Worm (Caenorhabditis elegans) whole organism, L3 larva: Measurements from ENCODE around the gene srr-9.
"Not testable (repeated sequence)": the region's sequence is repeated elsewhere in the genome, so short reads cannot be mapped to it uniquely, and the experiment has no call there.

ENCODE experiments used
- ZK546.5 ChIP-seq: sonication (generic microtip); optimal IDR thresholded peaks from 2 replicates; lab custom pipeline; 2017; ENCODE audit warnings: missing biosample characterization, missing genetic modification characterization
- ama-1 ChIP-seq: fragments of 150-350 bp; optimal IDR thresholded peaks from 2 replicates; lab custom pipeline; 2018
- ceh-82 ChIP-seq: fragments of 150-350 bp; optimal IDR thresholded peaks from 2 replicates; lab custom pipeline; 2014; ENCODE audit warnings: missing biosample characterization, missing genetic modification characterization
- ceh-9 ChIP-seq: sonication (generic microtip); optimal IDR thresholded peaks from 2 replicates; lab custom pipeline; 2018; ENCODE audit warnings: missing biosample characterization, missing genetic modification characterization
- daf-12 ChIP-seq: fragments of 150-350 bp; optimal IDR thresholded peaks from 2 replicates; lab custom pipeline; 2014; ENCODE audit warnings: missing biosample characterization, missing genetic modification reagents, missing genetic modification characterization
- egl-27 ChIP-seq: sonication (generic microtip); optimal IDR thresholded peaks from 4 replicates; lab custom pipeline; 2017; ENCODE audit warnings: missing biosample characterization, missing genetic modification reagents, missing genetic modification characterization
- elt-1 ChIP-seq: fragments of 150-350 bp; optimal IDR thresholded peaks from 2 replicates; lab custom pipeline; 2014; ENCODE audit warnings: missing biosample characterization, missing genetic modification characterization
- elt-2 ChIP-seq: sonication (generic microtip); optimal IDR thresholded peaks from 2 replicates; lab custom pipeline; 2016; ENCODE audit warnings: missing genetic modification reagents, mild to moderate bottlenecking, missing genetic modification characterization, missing compliant biosample characterization
- elt-3 ChIP-seq, 3 experiments: fragments of 150-350 bp in 1 of 3; sonication (generic microtip) in 2 of 3; optimal IDR thresholded peaks; 2 replicates in 2 of 3; 4 replicates in 1 of 3; lab custom pipeline; 2014 to 2017; ENCODE audit warnings: missing biosample characterization in 3 of 3, missing genetic modification characterization in 3 of 3
- eor-1 ChIP-seq, 2 experiments: fragments of 150-350 bp; optimal IDR thresholded peaks; 2 replicates each; lab custom pipeline; 2014 to 2018; ENCODE audit warnings: missing biosample characterization in 2 of 2, missing genetic modification characterization in 2 of 2
- fkh-10 ChIP-seq: sonication (generic microtip); optimal IDR thresholded peaks from 2 replicates; lab custom pipeline; 2017; ENCODE audit warnings: missing biosample characterization, missing genetic modification reagents, missing genetic modification characterization
- fkh-2 ChIP-seq: fragments of 150-350 bp; optimal IDR thresholded peaks from 2 replicates; lab custom pipeline; 2014; ENCODE audit warnings: missing biosample characterization, missing genetic modification reagents, missing genetic modification characterization
- fos-1 ChIP-seq: fragments of 150-350 bp; optimal IDR thresholded peaks from 2 replicates; lab custom pipeline; 2014; ENCODE audit warnings: missing biosample characterization, missing genetic modification characterization
- lin-15B ChIP-seq: fragments of 150-350 bp; optimal IDR thresholded peaks from 2 replicates; lab custom pipeline; 2014; ENCODE audit warnings: missing biosample characterization, missing genetic modification characterization
- lin-39 ChIP-seq: fragments of 150-350 bp; optimal IDR thresholded peaks from 2 replicates; lab custom pipeline; 2018; ENCODE audit warnings: missing biosample characterization, missing genetic modification reagents, missing genetic modification characterization
- mml-1 ChIP-seq: fragments of 150-350 bp; sonication (generic microtip); optimal IDR thresholded peaks from 3 replicates; lab custom pipeline; 2014; ENCODE audit warnings: missing biosample characterization, missing genetic modification characterization
- nhr-11 ChIP-seq: fragments of 150-350 bp; optimal IDR thresholded peaks from 2 replicates; lab custom pipeline; 2014; ENCODE audit warnings: missing biosample characterization, missing genetic modification characterization
- nhr-12 ChIP-seq: fragments of 150-350 bp; optimal IDR thresholded peaks from 2 replicates; lab custom pipeline; 2014; ENCODE audit warnings: missing biosample characterization, missing genetic modification characterization
- nhr-23 ChIP-seq: fragments of 150-350 bp; optimal IDR thresholded peaks from 2 replicates; lab custom pipeline; 2014; ENCODE audit warnings: missing biosample characterization, missing genetic modification reagents, missing genetic modification characterization
- nhr-237 ChIP-seq: fragments of 150-350 bp; optimal IDR thresholded peaks from 2 replicates; lab custom pipeline; 2014; ENCODE audit warnings: missing biosample characterization, missing genetic modification characterization
- nhr-25 ChIP-seq: sonication (generic microtip); optimal IDR thresholded peaks from 2 replicates; lab custom pipeline; 2017; ENCODE audit warnings: missing biosample characterization, missing genetic modification characterization
- nhr-28 ChIP-seq: fragments of 150-350 bp; optimal IDR thresholded peaks from 2 replicates; lab custom pipeline; 2014; ENCODE audit warnings: missing biosample characterization, missing genetic modification characterization
- nhr-43 ChIP-seq: sonication (generic microtip); optimal IDR thresholded peaks from 2 replicates; lab custom pipeline; 2016; ENCODE audit warnings: mild to moderate bottlenecking, missing genetic modification characterization, missing compliant biosample characterization; ENCODE audit not compliant: poor library complexity, severe bottlenecking
- nhr-67 ChIP-seq: fragments of 150-350 bp; optimal IDR thresholded peaks from 2 replicates; lab custom pipeline; 2014; ENCODE audit warnings: missing biosample characterization, missing genetic modification characterization
- nhr-76 ChIP-seq: fragments of 150-350 bp; sonication (generic microtip); optimal IDR thresholded peaks from 5 replicates; lab custom pipeline; 2014; ENCODE audit warnings: missing biosample characterization, missing genetic modification characterization
- pha-4 ChIP-seq: fragments of 150-350 bp; optimal IDR thresholded peaks from 2 replicates; lab custom pipeline; 2014; ENCODE audit warnings: missing biosample characterization, missing genetic modification reagents, missing genetic modification characterization
- sea-2 ChIP-seq: fragments of 150-350 bp; sonication (generic microtip); optimal IDR thresholded peaks from 4 replicates; lab custom pipeline; 2014; ENCODE audit warnings: missing biosample characterization, missing genetic modification reagents, missing genetic modification characterization
- skn-1 ChIP-seq: fragments of 150-350 bp; optimal IDR thresholded peaks from 2 replicates; lab custom pipeline; 2014; ENCODE audit warnings: missing biosample characterization, missing genetic modification characterization
- snpc-4 ChIP-seq: fragments of 150-350 bp; optimal IDR thresholded peaks from 2 replicates; lab custom pipeline; 2014; ENCODE audit warnings: missing biosample characterization, missing genetic modification characterization
- unc-39 ChIP-seq: sonication (generic microtip); optimal IDR thresholded peaks from 4 replicates; lab custom pipeline; 2017; ENCODE audit warnings: missing biosample characterization, missing genetic modification characterization
- ztf-4 ChIP-seq: fragments of 150-350 bp; optimal IDR thresholded peaks from 2 replicates; lab custom pipeline; 2014; ENCODE audit warnings: missing biosample characterization, missing genetic modification characterization

Gene srr-9

DNA sequence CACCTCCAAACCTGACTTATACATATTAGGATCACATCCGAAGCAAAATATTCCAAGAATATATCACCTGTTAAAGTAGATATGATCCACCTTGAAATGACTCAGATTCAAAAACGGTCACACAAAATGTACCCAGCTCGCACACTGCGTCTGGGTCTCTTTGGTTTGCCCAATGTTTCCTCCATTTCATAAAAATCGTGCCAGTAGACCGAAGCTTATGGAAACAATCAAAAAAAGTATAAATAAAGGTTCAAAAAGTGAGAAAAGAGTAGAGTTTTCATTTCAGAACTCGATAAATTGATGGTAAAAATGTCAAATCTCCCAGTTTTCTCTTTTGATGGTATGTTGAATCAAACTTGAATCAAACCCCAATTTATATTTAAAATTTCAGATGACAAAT is at the start of gene srr-9:
Gene srr-9 (plus strand): TSS at position 301 of the 400 bp plus-strand sequence.
- no peak for TF ChIP-seq ceh-82
- TF ChIP-seq ZK546.5 = no peak
- TF ChIP-seq nhr-237 (tag; lab: Kevin White, UChicago) = no peak
- TF ChIP-seq elt-2 (tag; lab: Kevin White, UChicago) = no peak
- TF ChIP-seq nhr-25 (tag; lab: Kevin White, UChicago) = no peak
- no peak for TF ChIP-seq egl-27 (tag; lab: Kevin White, UChicago)
- no peak for TF ChIP-seq ama-1 (lab: Kevin White, UChicago)
- TF ChIP-seq, all 47 proteins: peak for 0

DNA sequence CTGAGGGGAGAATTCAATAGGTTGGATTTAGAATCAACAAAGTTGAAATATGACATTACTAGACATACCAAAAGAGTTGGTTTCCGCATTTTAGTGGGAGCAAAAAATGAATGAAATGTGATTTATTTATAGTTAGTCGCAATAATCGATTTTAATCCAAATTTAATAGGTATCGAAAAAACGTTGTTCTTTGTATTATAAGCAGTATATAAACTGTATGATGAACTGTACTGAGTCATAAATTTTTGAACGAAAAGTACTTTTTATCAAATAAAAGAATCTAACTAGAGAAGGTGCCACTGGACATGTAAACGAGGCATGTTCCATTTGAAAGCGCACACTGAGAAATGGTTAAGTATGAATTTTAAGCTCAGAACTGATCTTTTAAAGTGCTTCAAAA is 47.9 kb upstream of the srr-9 start, which contains the start of gene C12D5.9:
Gene C12D5.9 (minus strand): TSS at position 101 of the 400 bp plus-strand sequence.
- TF ChIP-seq ztf-4 = no peak
- TF ChIP-seq skn-1 = no peak
- TF ChIP-seq mml-1 (tag; lab: Kevin White, UChicago) = no peak
- no peak for TF ChIP-seq fos-1
- no peak for TF ChIP-seq unc-39 (tag; lab: Kevin White, UChicago)
- TF ChIP-seq ZK546.5 = no peak
- no peak for TF ChIP-seq fkh-2
- TF ChIP-seq ceh-9 = no peak
- no peak for TF ChIP-seq sea-2
- no peak for TF ChIP-seq egl-27 (tag; lab: Kevin White, UChicago)
- no peak for TF ChIP-seq fkh-10
- TF ChIP-seq nhr-237 (tag; lab: Kevin White, UChicago) = no peak
- no peak for TF ChIP-seq elt-1 (tag; lab: Kevin White, UChicago)
- no peak for TF ChIP-seq daf-12
- TF ChIP-seq lin-15B (tag; lab: Kevin White, UChicago) = no peak
- no peak for TF ChIP-seq nhr-67 (tag; lab: Kevin White, UChicago)
- no peak for TF ChIP-seq nhr-12 (tag; lab: Kevin White, UChicago)

DNA sequence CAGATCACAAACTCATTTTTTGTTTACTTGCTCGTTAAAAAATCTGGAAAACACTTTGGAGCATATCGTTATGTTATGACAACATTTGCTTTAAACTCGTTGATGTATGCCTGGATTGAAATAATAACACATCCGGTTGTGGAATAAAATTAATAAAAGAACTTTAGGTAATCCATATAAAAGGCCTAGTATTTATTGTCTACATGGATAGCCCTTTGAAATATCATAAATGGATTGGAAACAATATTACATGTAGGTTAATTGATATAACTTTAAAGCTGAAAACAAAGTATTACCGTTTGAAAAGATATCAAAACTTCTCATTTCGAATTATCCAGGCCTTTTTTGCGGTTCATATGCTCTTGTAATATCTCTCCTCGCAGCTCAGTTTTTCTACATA is 47.2 kb upstream of the srr-9 start:
- TF ChIP-seq nhr-67 (tag; lab: Kevin White, UChicago) (no peak), elt-1 (tag; lab: Kevin White, UChicago) (no peak)

DNA sequence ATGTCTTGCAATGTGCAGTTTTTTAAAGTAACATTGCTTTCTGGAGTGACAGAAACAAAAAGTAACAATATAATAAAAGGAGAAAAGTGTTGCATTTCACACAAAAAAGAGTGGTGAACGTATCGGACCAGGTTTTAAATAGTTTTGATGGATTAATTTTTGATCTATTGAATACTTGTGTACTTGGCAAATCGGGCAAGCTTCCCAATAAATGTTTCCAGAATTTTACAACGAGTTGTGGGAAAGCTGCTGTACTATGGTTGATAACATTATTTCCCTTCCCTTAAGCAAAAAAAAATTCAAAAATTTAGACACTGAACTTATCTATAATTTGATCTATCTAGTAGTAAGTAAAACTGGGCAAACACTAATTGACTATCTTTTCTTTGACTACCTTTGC is 44.4 kb upstream of the srr-9 start, which contains the start of gene C12D5.10:
Gene C12D5.10 (minus strand): TSS at position 101 of the 400 bp plus-strand sequence.
- TF ChIP-seq lin-39 (tag; lab: Kevin White, UChicago) (no peak), eor-1 (tag; optimal IDR thresholded peaks at IDR 0.05; lab: Kevin White, UChicago) (no peak), nhr-28 (tag; lab: Kevin White, UChicago) (no peak), pha-4 (tag; lab: Kevin White, UChicago) (no peak), nhr-43 (tag; lab: Kevin White, UChicago) (no peak), nhr-67 (tag; lab: Kevin White, UChicago) (no peak), nhr-237 (tag; lab: Kevin White, UChicago) (no peak), nhr-76 (tag; lab: Kevin White, UChicago) (no peak), nhr-23 (tag; lab: Kevin White, UChicago) (no peak), fkh-2 (no peak), skn-1 (no peak)

DNA sequence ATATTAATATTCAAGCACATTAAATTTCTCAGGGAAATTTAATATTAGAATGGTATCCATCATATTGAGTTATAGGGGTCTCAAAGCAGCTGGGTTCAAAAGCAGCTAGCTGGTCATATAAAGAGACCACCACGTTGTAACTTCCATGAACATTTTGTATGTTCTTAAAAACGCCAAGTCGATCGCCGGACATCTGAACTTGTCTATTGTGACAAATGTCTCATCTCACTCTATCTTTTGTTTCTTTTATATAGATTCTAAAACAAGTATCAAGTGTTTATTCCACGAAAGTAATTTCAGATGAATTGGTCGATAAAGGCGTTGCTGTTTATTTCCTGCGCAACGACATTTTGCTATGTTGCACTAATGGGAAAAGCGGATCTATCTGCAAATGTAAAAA is 41.0 kb upstream of the srr-9 start, which contains the start of gene ZK105.3:
Gene ZK105.3 (plus strand): TSS at position 301 of the 400 bp plus-strand sequence.
- no peak for TF ChIP-seq ama-1 (lab: Kevin White, UChicago)
- TF ChIP-seq eor-1 (tag; optimal IDR thresholded peaks at IDR 0.05; lab: Kevin White, UChicago) = no peak
- TF ChIP-seq ceh-9 = no peak
- TF ChIP-seq unc-39 (tag; lab: Kevin White, UChicago) = no peak
- TF ChIP-seq elt-3 (tag; optimal IDR thresholded peaks at IDR 0.05; lab: Kevin White, UChicago) = no peak
- TF ChIP-seq nhr-11 = no peak

DNA sequence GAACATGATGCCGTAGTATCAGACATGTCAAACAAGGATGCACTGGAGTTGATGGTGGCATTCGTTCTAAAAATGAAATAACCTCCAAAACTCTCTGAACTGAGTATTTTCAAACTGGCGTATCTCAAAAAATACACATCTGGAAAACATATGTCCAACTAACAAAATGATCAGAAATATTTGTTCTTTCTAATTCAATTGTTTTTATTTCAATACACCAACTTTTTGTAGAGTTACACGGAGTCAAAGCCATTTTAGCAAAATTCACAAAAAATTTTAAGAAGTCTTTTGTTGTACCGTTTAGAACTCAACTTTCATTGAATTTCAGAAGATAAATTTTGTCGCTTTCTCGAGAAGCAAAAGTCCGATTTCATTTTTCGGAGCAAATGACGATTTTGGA is 34.3 kb upstream of the srr-9 start, which contains the start of gene srsx-40:
Gene srsx-40 (minus strand): TSS at position 101 of the 400 bp plus-strand sequence.
- TF ChIP-seq fkh-2; nhr-25 (tag; lab: Kevin White, UChicago); daf-12: not testable (repeated sequence)

DNA sequence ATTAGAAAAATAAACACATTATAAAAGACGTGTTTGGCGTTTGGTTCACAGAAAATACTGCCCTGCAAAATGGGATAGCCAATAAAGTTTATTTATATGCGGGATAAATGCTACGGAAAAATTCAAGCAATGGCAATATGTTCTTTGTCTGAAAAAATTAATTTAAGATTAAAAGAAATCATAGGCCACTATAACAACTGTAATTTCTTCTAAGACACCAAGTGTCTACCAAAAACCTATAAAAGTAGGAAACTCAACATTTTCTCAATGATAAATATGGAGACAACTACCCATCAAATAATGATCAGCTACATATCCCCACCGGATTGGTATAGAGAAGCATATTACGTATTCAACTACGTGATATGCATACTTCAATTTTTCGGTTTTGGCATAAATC is 32.5 kb upstream of the srr-9 start, which contains the start of gene srw-3:
Gene srw-3 (plus strand): TSS at position 301 of the 400 bp plus-strand sequence.
- TF ChIP-seq ZK546.5 (no peak), snpc-4 (tag; lab: Kevin White, UChicago) (no peak), nhr-43 (tag; lab: Kevin White, UChicago) (no peak), unc-39 (tag; lab: Kevin White, UChicago) (no peak), fos-1 (no peak)
